Fruit fly (Drosophila melanogaster): ENCODE measurements around the gene CG12522.

- no peak for TF ChIP-seq CTCF (optimal IDR thresholded peaks at IDR 0.05)
- no peak for TF ChIP-seq CG8478 (optimal IDR thresholded peaks at IDR 0.05)
These were observed 23.3 kb upstream of the CG12522 start for dm6 chr3L:11084557-11085231.

All from S2 (cell line).